Worm (Caenorhabditis elegans): ENCODE measurements around the gene gop-3.

- TF ChIP-seq nhr-237 (tag; optimal IDR thresholded peaks at IDR 0.05): no peak
- TF ChIP-seq elt-1 (tag; optimal IDR thresholded peaks at IDR 0.05): no peak
Observed at ce11 chrIII:5217511-5217910, 43.0 kb upstream of the gop-3 start, which contains the start of gene cutl-19.

Data from whole organism, L3 larva.